Worm (Caenorhabditis elegans): ENCODE measurements around the gene F42A9.9.

DNA sequence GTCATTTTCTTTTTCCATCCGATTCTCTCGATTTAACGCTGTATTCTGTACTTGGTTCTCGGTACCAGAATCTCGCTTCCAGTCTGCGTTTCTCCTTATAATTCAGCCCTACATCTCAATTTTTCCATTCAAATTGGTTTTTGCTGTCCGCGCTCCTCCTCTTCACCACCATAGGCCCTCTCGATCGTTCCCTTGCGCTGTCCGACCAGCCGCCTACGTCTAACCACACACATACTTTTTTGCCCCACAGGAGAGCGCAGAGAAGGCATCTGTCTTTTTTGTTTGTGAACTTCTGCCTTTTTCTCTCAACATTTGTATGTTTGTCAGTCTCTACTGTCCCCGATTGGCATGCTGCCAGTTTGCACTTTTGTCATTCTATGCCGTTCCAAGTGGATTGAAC is 11.3 kb downstream of the F42A9.9 start, which contains the start of gene F42A9.11:
- TF ChIP-seq ztf-4 (tag; optimal IDR thresholded peaks at IDR 0.05) (no peak), hmg-11 (tag; optimal IDR thresholded peaks at IDR 0.05) (peak; percentile 45), ceh-16 (tag; optimal IDR thresholded peaks at IDR 0.05) (no peak), tbx-2 (tag; optimal IDR thresholded peaks at IDR 0.05) (no peak), pha-4 (tag; optimal IDR thresholded peaks at IDR 0.05) (peak; percentile 77), unc-39 (tag; optimal IDR thresholded peaks at IDR 0.05) (no peak), unc-62 (GFP tag; optimal IDR thresholded peaks at IDR 0.05) (no peak), fos-1 (tag; optimal IDR thresholded peaks at IDR 0.05) (no peak), nhr-237 (tag; optimal IDR thresholded peaks at IDR 0.05) (no peak), mdl-1 (tag; optimal IDR thresholded peaks at IDR 0.05) (no peak), nhr-12 (tag; optimal IDR thresholded peaks at IDR 0.05) (no peak), nhr-11 (tag; optimal IDR thresholded peaks at IDR 0.05) (no peak)
